Worm (Caenorhabditis elegans) whole organism, midembryonic: Measurements from ENCODE around the gene ZK185.5.

Source experiments
- T22C8.4 ChIP-seq: fragments of 200-800 bp; sonication (Bioruptor generic); IDR thresholded peaks from 2 replicates; pipeline ENCODE4 v1.3.6; 2022; ENCODE audit warnings: missing genetic modification characterization, missing compliant biosample characterization
- flt-1 ChIP-seq: fragments of 200-800 bp; sonication (Bioruptor generic); IDR thresholded peaks from 2 replicates; pipeline ENCODE4 v1.3.6; 2022; ENCODE audit warnings: missing genetic modification characterization, missing compliant biosample characterization
- klf-2 ChIP-seq: fragments of 200-800 bp; sonication (Bioruptor generic); conservative IDR thresholded peaks from 2 replicates; pipeline ENCODE4 v1.3.6; 2022; ENCODE audit warnings: missing genetic modification reagents, missing genetic modification characterization, missing compliant biosample characterization
- med-1 ChIP-seq: sonication (generic microtip); optimal IDR thresholded peaks from 2 replicates; lab custom pipeline; 2017; ENCODE audit warnings: missing genetic modification characterization, mild to moderate bottlenecking, missing compliant biosample characterization, antibody characterized with exemption, missing genetic modification reagents; ENCODE audit not compliant: insufficient read depth

ce11 chrIV:4567343-4567742, 21.6 kb upstream of the ZK185.5 start, which contains the start of gene F28E10.4:
- no peak for TF ChIP-seq med-1 (GFP tag; lab: Kevin White, UChicago)
- TF ChIP-seq T22C8.4 (GFP tag; lab: Robert Waterston, UW), result no peak
- TF ChIP-seq klf-2, result no peak
- no peak for TF ChIP-seq flt-1 (GFP tag; lab: Robert Waterston, UW)
